Fruit fly (Drosophila melanogaster) whole organism, embryonic: Measurements from ENCODE around the gene UQCR-C2.

Experiments
- Ada2b ChIP-seq: fragments of 200-800 bp; sonication (Bioruptor generic); IDR thresholded peaks from 2 replicates; pipeline ENCODE4 v1.3.6; 2022; ENCODE audit warnings: missing biosample characterization, missing genetic modification characterization
- CG11456 ChIP-seq: fragments of 200-800 bp; sonication (Bioruptor generic); IDR thresholded peaks from 3 replicates; pipeline ENCODE4 v1.3.6; 2022; ENCODE audit warnings: missing biosample characterization, missing genetic modification characterization
- CG12744 ChIP-seq: fragments of 200-800 bp; sonication (Bioruptor generic); optimal IDR thresholded peaks from 2 replicates; lab custom pipeline; 2016; ENCODE audit warnings: missing biosample characterization, missing genetic modification characterization
- CG12769 ChIP-seq: fragments of 200-800 bp; sonication (Bioruptor generic); optimal IDR thresholded peaks from 2 replicates; lab custom pipeline; 2019; ENCODE audit warnings: missing biosample characterization, mild to moderate bottlenecking, missing genetic modification characterization, moderate library complexity
- CG14710 ChIP-seq: fragments of 200-800 bp; sonication (Bioruptor generic); optimal IDR thresholded peaks from 3 replicates; lab custom pipeline; 2019; ENCODE audit warnings: missing biosample characterization, mild to moderate bottlenecking, missing genetic modification characterization, moderate library complexity
- CG14965 ChIP-seq: fragments of 200-800 bp; sonication (Bioruptor generic); optimal IDR thresholded peaks from 2 replicates; lab custom pipeline; 2016; ENCODE audit warnings: missing biosample characterization, missing genetic modification characterization, borderline replicate concordance
- CG16815 ChIP-seq: fragments of 200-800 bp; sonication (Bioruptor generic); optimal IDR thresholded peaks from 3 replicates; lab custom pipeline; 2017; ENCODE audit warnings: missing biosample characterization, mild to moderate bottlenecking, missing genetic modification characterization
- CG17359 ChIP-seq: fragments of 200-800 bp; sonication (Bioruptor generic); optimal IDR thresholded peaks from 3 replicates; lab custom pipeline; 2018; ENCODE audit warnings: missing biosample characterization, mild to moderate bottlenecking, missing genetic modification characterization, moderate library complexity
- CG18619 ChIP-seq: fragments of 200-800 bp; sonication (Bioruptor generic); optimal IDR thresholded peaks from 3 replicates; lab custom pipeline; 2017; ENCODE audit warnings: missing biosample characterization, mild to moderate bottlenecking, missing genetic modification characterization
- CG2120 ChIP-seq: fragments of 200-800 bp; sonication (Bioruptor generic); optimal IDR thresholded peaks from 3 replicates; lab custom pipeline; 2016; ENCODE audit warnings: missing biosample characterization, missing genetic modification characterization
- CG30431 ChIP-seq: fragments of 200-800 bp; sonication (Bioruptor generic); optimal IDR thresholded peaks from 2 replicates; lab custom pipeline; 2017; ENCODE audit warnings: missing biosample characterization, missing genetic modification characterization
- CG33557 ChIP-seq: fragments of 200-800 bp; sonication (Bioruptor generic); optimal IDR thresholded peaks from 2 replicates; lab custom pipeline; 2019; ENCODE audit warnings: missing biosample characterization, mild to moderate bottlenecking, missing genetic modification characterization, moderate library complexity
- CG3838 ChIP-seq: fragments of 200-800 bp; sonication (Bioruptor generic); optimal IDR thresholded peaks from 3 replicates; lab custom pipeline; 2016; ENCODE audit warnings: missing biosample characterization, missing genetic modification characterization
- CG4360 ChIP-seq: fragments of 200-800 bp; sonication (Bioruptor generic); IDR thresholded peaks from 2 replicates; pipeline ENCODE4 v1.3.6; 2022; ENCODE audit warnings: missing biosample characterization, missing genetic modification characterization
- CG4707 ChIP-seq: fragments of 200-800 bp; sonication (Bioruptor generic); optimal IDR thresholded peaks from 2 replicates; lab custom pipeline; 2018; ENCODE audit warnings: missing biosample characterization, mild to moderate bottlenecking, missing genetic modification characterization, moderate library complexity
- CG7372 ChIP-seq: fragments of 200-800 bp; sonication (Bioruptor generic); IDR thresholded peaks from 2 replicates; pipeline ENCODE4 v1.3.6; 2022; ENCODE audit warnings: missing biosample characterization, missing genetic modification characterization
- CG8388 ChIP-seq: fragments of 200-800 bp; sonication (Bioruptor generic); optimal IDR thresholded peaks from 2 replicates; lab custom pipeline; 2019; ENCODE audit warnings: missing biosample characterization, mild to moderate bottlenecking, missing genetic modification characterization, moderate library complexity
- CG8944 ChIP-seq: fragments of 200-800 bp; sonication (Bioruptor generic); optimal IDR thresholded peaks from 3 replicates; lab custom pipeline; 2016; ENCODE audit warnings: missing biosample characterization, missing genetic modification characterization
- Chrac-16 ChIP-seq: fragments of 200-800 bp; sonication (Bioruptor generic); optimal IDR thresholded peaks from 3 replicates; lab custom pipeline; 2016; ENCODE audit warnings: missing biosample characterization, missing genetic modification characterization
- CoRest ChIP-seq: fragments of 200-800 bp; sonication (Bioruptor generic); optimal IDR thresholded peaks from 3 replicates; lab custom pipeline; 2018; ENCODE audit warnings: missing biosample characterization, mild to moderate bottlenecking, missing genetic modification characterization, moderate library complexity
- Gsc ChIP-seq: fragments of 200-800 bp; sonication (Bioruptor generic); IDR thresholded peaks from 2 replicates; pipeline ENCODE4 v1.3.6; 2022; ENCODE audit warnings: missing biosample characterization, missing genetic modification characterization
- HHEX ChIP-seq: fragments of 200-800 bp; sonication (Bioruptor generic); optimal IDR thresholded peaks from 3 replicates; lab custom pipeline; 2017; ENCODE audit warnings: missing biosample characterization, mild to moderate bottlenecking, missing genetic modification characterization, missing genetic modification reagents
- Lhr ChIP-seq: fragments of 200-800 bp; sonication (Bioruptor generic); optimal IDR thresholded peaks from 3 replicates; lab custom pipeline; 2017; ENCODE audit warnings: mild to moderate bottlenecking, missing biosample characterization, missing genetic modification reagents, missing genetic modification characterization
- MTF-1 ChIP-seq: fragments of 200-800 bp; sonication (Bioruptor generic); optimal IDR thresholded peaks from 2 replicates; lab custom pipeline; 2018; ENCODE audit warnings: missing biosample characterization, mild to moderate bottlenecking, missing genetic modification characterization, borderline replicate concordance
- Mad ChIP-seq: fragments of 200-800 bp; sonication (Bioruptor generic); optimal IDR thresholded peaks from 2 replicates; lab custom pipeline; 2016; ENCODE audit warnings: missing biosample characterization, missing genetic modification characterization
- Mes4 ChIP-seq: fragments of 200-800 bp; sonication (Bioruptor generic); optimal IDR thresholded peaks from 2 replicates; lab custom pipeline; 2016; ENCODE audit warnings: missing biosample characterization, missing genetic modification characterization
- Mrtf ChIP-seq: fragments of 200-800 bp; sonication (Bioruptor generic); IDR thresholded peaks from 3 replicates; pipeline ENCODE4 v1.3.6; 2022; ENCODE audit warnings: missing biosample characterization, missing genetic modification characterization
- NC2α ChIP-seq: fragments of 200-800 bp; sonication (Bioruptor generic); optimal IDR thresholded peaks from 2 replicates; lab custom pipeline; 2016; ENCODE audit warnings: missing biosample characterization, missing genetic modification characterization
- PHDP ChIP-seq: fragments of 200-800 bp; sonication (Bioruptor generic); optimal IDR thresholded peaks from 3 replicates; lab custom pipeline; 2018; ENCODE audit warnings: missing biosample characterization, mild to moderate bottlenecking, missing genetic modification characterization, moderate library complexity
- Xrp1 ChIP-seq: fragments of 200-800 bp; sonication (Bioruptor generic); IDR thresholded peaks from 2 replicates; pipeline ENCODE4 v1.3.6; 2022; ENCODE audit warnings: missing biosample characterization, missing genetic modification characterization
- aop ChIP-seq: fragments of 200-800 bp; sonication (Bioruptor generic); IDR thresholded peaks from 2 replicates; pipeline ENCODE4 v1.3.6; 2022; ENCODE audit warnings: missing biosample characterization, missing genetic modification characterization
- ap ChIP-seq: fragments of 200-800 bp; sonication (Bioruptor generic); IDR thresholded peaks from 2 replicates; pipeline ENCODE4 v1.3.6; 2022; ENCODE audit warnings: missing biosample characterization, missing genetic modification characterization
- ash1 ChIP-seq: fragments of 200-800 bp; sonication (Bioruptor generic); optimal IDR thresholded peaks from 2 replicates; lab custom pipeline; 2018; ENCODE audit warnings: missing biosample characterization, mild to moderate bottlenecking, missing genetic modification characterization
- ci ChIP-seq: fragments of 200-800 bp; sonication (Bioruptor generic); IDR thresholded peaks from 3 replicates; pipeline ENCODE4 v1.3.6; 2022; ENCODE audit warnings: missing biosample characterization, missing genetic modification characterization
- dpn ChIP-seq, 2 experiments: fragments of 200-800 bp; sonication (Bioruptor generic); optimal IDR thresholded peaks; 3 replicates each; lab custom pipeline; 2016; ENCODE audit warnings: missing biosample characterization in 2 of 2, missing genetic modification characterization in 2 of 2
- esg ChIP-seq: fragments of 200-800 bp; sonication (Bioruptor generic); conservative IDR thresholded peaks from 2 replicates; pipeline ENCODE4 v1.3.6; 2022; ENCODE audit warnings: missing biosample characterization, missing genetic modification characterization
- ewg ChIP-seq: fragments of 200-800 bp; sonication (Bioruptor generic); optimal IDR thresholded peaks from 3 replicates; lab custom pipeline; 2017; ENCODE audit warnings: mild to moderate bottlenecking, missing biosample characterization, missing genetic modification reagents, missing genetic modification characterization
- exex ChIP-seq: fragments of 200-800 bp; sonication (Bioruptor generic); optimal IDR thresholded peaks from 4 replicates; lab custom pipeline; 2018; ENCODE audit warnings: missing biosample characterization, mild to moderate bottlenecking, missing genetic modification characterization, moderate library complexity
- eyg ChIP-seq: fragments of 200-800 bp; sonication (Bioruptor generic); optimal IDR thresholded peaks from 3 replicates; lab custom pipeline; 2016; ENCODE audit warnings: missing biosample characterization, missing genetic modification characterization
- gfzf ChIP-seq: fragments of 200-800 bp; sonication (Bioruptor generic); optimal IDR thresholded peaks from 2 replicates; lab custom pipeline; 2016; ENCODE audit warnings: missing biosample characterization, mild to moderate bottlenecking, missing genetic modification characterization, moderate library complexity
- grn ChIP-seq: fragments of 200-800 bp; sonication (Bioruptor generic); optimal IDR thresholded peaks from 3 replicates; lab custom pipeline; 2017; ENCODE audit warnings: missing biosample characterization, missing genetic modification characterization
- gsb ChIP-seq: fragments of 200-800 bp; sonication (Bioruptor generic); IDR thresholded peaks from 2 replicates; pipeline ENCODE4 v1.3.6; 2022; ENCODE audit warnings: missing biosample characterization, missing genetic modification characterization
- ham ChIP-seq: fragments of 200-800 bp; sonication (Bioruptor generic); IDR thresholded peaks from 2 replicates; pipeline ENCODE4 v1.3.6; 2022; ENCODE audit warnings: missing biosample characterization, missing genetic modification characterization
- onecut ChIP-seq: fragments of 200-800 bp; sonication (Bioruptor generic); IDR thresholded peaks from 2 replicates; pipeline ENCODE4 v1.3.6; 2022; ENCODE audit warnings: missing biosample characterization, missing genetic modification characterization
- org-1 ChIP-seq: fragments of 200-800 bp; sonication (Bioruptor generic); optimal IDR thresholded peaks from 2 replicates; lab custom pipeline; 2017; ENCODE audit warnings: missing biosample characterization, missing genetic modification characterization
- ssp ChIP-seq: fragments of 200-800 bp; sonication (Bioruptor generic); IDR thresholded peaks from 2 replicates; pipeline ENCODE4 v1.3.6; 2022; ENCODE audit warnings: missing biosample characterization, missing genetic modification characterization
- sug ChIP-seq: fragments of 200-800 bp; optimal IDR thresholded peaks from 2 replicates; lab custom pipeline; 2019; ENCODE audit warnings: missing biosample characterization, mild to moderate bottlenecking, missing genetic modification characterization, moderate library complexity
- trem ChIP-seq: fragments of 200-800 bp; optimal IDR thresholded peaks from 3 replicates; lab custom pipeline; 2019; ENCODE audit warnings: missing biosample characterization, mild to moderate bottlenecking, missing genetic modification characterization, moderate library complexity
- tx ChIP-seq: fragments of 200-800 bp; sonication (Bioruptor generic); optimal IDR thresholded peaks from 2 replicates; lab custom pipeline; 2016; ENCODE audit warnings: missing biosample characterization, missing genetic modification characterization
- wor ChIP-seq: fragments of 200-800 bp; sonication (Bioruptor generic); IDR thresholded peaks from 2 replicates; pipeline ENCODE4 v1.3.6; 2022; ENCODE audit warnings: missing biosample characterization, missing genetic modification characterization
- zfh1 ChIP-seq: fragments of 200-800 bp; sonication (Bioruptor generic); IDR thresholded peaks from 3 replicates; pipeline ENCODE4 v1.3.6; 2022; ENCODE audit warnings: missing biosample characterization, missing genetic modification characterization

Gene UQCR-C2

DNA sequence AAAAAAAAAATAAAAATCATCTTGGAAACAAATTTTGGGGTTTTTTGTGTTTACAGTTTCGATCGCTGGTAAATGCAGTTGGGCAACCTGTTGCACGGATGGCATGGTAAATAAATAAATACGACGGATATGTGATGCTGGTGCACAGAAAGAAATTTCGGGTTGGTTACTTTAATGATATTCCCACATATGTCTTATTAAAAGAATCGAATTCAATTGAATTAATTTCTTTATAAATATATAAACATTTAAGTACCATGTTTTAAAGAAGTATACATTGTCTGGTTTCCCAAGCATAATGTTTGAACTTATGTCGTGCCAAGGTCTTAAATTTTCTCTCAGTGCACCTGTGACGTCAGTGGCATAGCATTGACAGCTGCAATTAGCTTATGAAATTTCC is 16.4 kb upstream of the UQCR-C2 start (continued):
- peak; percentile 70 for TF ChIP-seq ewg (GFP tag; lab: Kevin White, UChicago)
- no peak for TF ChIP-seq ash1 (GFP tag; lab: Kevin White, UChicago)
- peak; percentile 34 for TF ChIP-seq CG4707 (GFP tag; lab: Kevin White, UChicago)
- no peak for TF ChIP-seq CG30431 (GFP tag; lab: Kevin White, UChicago)
- TF ChIP-seq CG8944: no peak
- no peak for TF ChIP-seq CG3838 (GFP tag; lab: Kevin White, UChicago)
- TF ChIP-seq PHDP (tag; lab: Kevin White, UChicago): peak; percentile 76
- peak; percentile 73 for TF ChIP-seq CoRest
- TF ChIP-seq CG2120 (GFP tag; lab: Kevin White, UChicago): no peak
- TF ChIP-seq sug (tag; lab: Kevin White, UChicago): peak; percentile 27
- peak in 1 of 2 experiments; percentile 63 for TF ChIP-seq dpn (GFP tag; optimal IDR thresholded peaks at IDR 0.05; lab: Kevin White, UChicago)
- TF ChIP-seq CG12769 (tag; lab: Kevin White, UChicago): peak; percentile 14
- peak; percentile 22; the same call in 1 of the 2 replicates for TF ChIP-seq onecut (GFP tag; lab: Robert Waterston, UW)
- peak; percentile 30; the same call in 1 of the 3 replicates for TF ChIP-seq Mrtf (GFP tag; lab: Robert Waterston, UW)
- TF ChIP-seq esg (GFP tag; lab: Robert Waterston, UW): 0 out of 2 replicates have a peak, but pooled peaks have one; percentile 34
- TF ChIP-seq MTF-1 (GFP tag; lab: Kevin White, UChicago): peak; percentile 28
- no peak for TF ChIP-seq NC2α (GFP tag; lab: Kevin White, UChicago)
- TF ChIP-seq tx (GFP tag; lab: Kevin White, UChicago): no peak
- TF ChIP-seq CG16815 (GFP tag; lab: Kevin White, UChicago): peak; percentile 10
- TF ChIP-seq eyg: no peak
- TF ChIP-seq CG17359 (tag; lab: Kevin White, UChicago): peak; percentile 78
- peak; percentile 49 for TF ChIP-seq Chrac-16 (GFP tag; lab: Kevin White, UChicago)
- TF ChIP-seq CG12744 (GFP tag; lab: Kevin White, UChicago): no peak
- peak; percentile 71 for TF ChIP-seq Xrp1 (GFP tag; lab: Robert Waterston, UW)
- TF ChIP-seq grn (GFP tag; lab: Kevin White, UChicago): no peak
- TF ChIP-seq Gsc (GFP tag; lab: Robert Waterston, UW): no peak
- TF ChIP-seq zfh1 (GFP tag; lab: Robert Waterston, UW): peak; percentile 64
- peak; percentile 23 for TF ChIP-seq Lhr (GFP tag; lab: Kevin White, UChicago)
- no peak for TF ChIP-seq ham (GFP tag; lab: Robert Waterston, UW)
- no peak for TF ChIP-seq Mes4 (GFP tag; lab: Kevin White, UChicago)
- TF ChIP-seq ci (GFP tag; lab: Robert Waterston, UW): peak; percentile 85
- peak; percentile 42 for TF ChIP-seq HHEX
- no peak for TF ChIP-seq Mad (GFP tag; lab: Kevin White, UChicago)
- TF ChIP-seq exex (tag; lab: Kevin White, UChicago): no peak
- TF ChIP-seq wor: peak; percentile 39; the same call in 1 of the 2 replicates
- TF ChIP-seq CG18619: peak; percentile 47
- TF ChIP-seq gfzf (GFP tag; lab: Kevin White, UChicago): no peak
- 0 out of 2 replicates have a peak, but pooled peaks have one; percentile 22 for TF ChIP-seq ap (GFP tag; lab: Robert Waterston, UW)
- TF ChIP-seq ssp (GFP tag; lab: Robert Waterston, UW): 0 out of 2 replicates have a peak, but pooled peaks have one; percentile 30
- no peak for TF ChIP-seq CG7372
- peak; percentile 67 for TF ChIP-seq CG8388 (GFP tag; lab: Kevin White, UChicago)
- TF ChIP-seq gsb (GFP tag; lab: Robert Waterston, UW): no peak
- TF ChIP-seq CG11456: no peak
- TF ChIP-seq CG14965 (GFP tag; lab: Kevin White, UChicago): no peak
- TF ChIP-seq Ada2b: peak; percentile 56
- TF ChIP-seq org-1 (GFP tag; lab: Kevin White, UChicago): peak; percentile 45
- peak; percentile 37; the same call in 1 of the 2 replicates for TF ChIP-seq CG4360 (GFP tag; lab: Robert Waterston, UW)
- TF ChIP-seq CG14710: peak; percentile 68
- TF ChIP-seq trem (tag; lab: Kevin White, UChicago): peak; percentile 61
- no peak for TF ChIP-seq aop (GFP tag; lab: Robert Waterston, UW)
- peak; percentile 30 for TF ChIP-seq CG33557
